Worm (Caenorhabditis elegans) whole organism, young adult: Measurements from ENCODE around the gene myo-6.

Experiments
- D2030.7 ChIP-seq: fragments of 200-800 bp; sonication (Bioruptor generic); IDR thresholded peaks from 2 replicates; pipeline ENCODE4 v1.3.6; 2022; ENCODE audit warnings: missing genetic modification reagents, missing genetic modification characterization, missing compliant biosample characterization
- F10E7.11 ChIP-seq: sonication (generic microtip); optimal IDR thresholded peaks from 2 replicates; lab custom pipeline; 2017; ENCODE audit warnings: mild to moderate bottlenecking, missing genetic modification characterization, moderate library complexity, missing compliant biosample characterization
- F23B12.7 ChIP-seq: sonication (generic microtip); optimal IDR thresholded peaks from 2 replicates; lab custom pipeline; 2017; ENCODE audit warnings: missing genetic modification characterization, mild to moderate bottlenecking, missing compliant biosample characterization, antibody characterized with exemption, moderate library complexity; ENCODE audit not compliant: insufficient read depth
- F33H1.4 ChIP-seq: fragments of 200-800 bp; sonication (Bioruptor generic); IDR thresholded peaks from 2 replicates; pipeline ENCODE4 v1.3.6; 2022; ENCODE audit warnings: missing genetic modification reagents, missing genetic modification characterization, missing compliant biosample characterization
- F39B2.1 ChIP-seq: fragments of 200-800 bp; sonication (Bioruptor generic); IDR thresholded peaks from 2 replicates; pipeline ENCODE4 v1.3.6; 2022; ENCODE audit warnings: missing genetic modification reagents, missing genetic modification characterization, missing compliant biosample characterization
- F52B5.7 ChIP-seq: sonication (generic microtip); optimal IDR thresholded peaks from 2 replicates; lab custom pipeline; 2016; ENCODE audit warnings: mild to moderate bottlenecking, missing genetic modification characterization, missing compliant biosample characterization
- F57C9.4 ChIP-seq: sonication (generic microtip); optimal IDR thresholded peaks from 2 replicates; lab custom pipeline; 2017; ENCODE audit warnings: mild to moderate bottlenecking, missing genetic modification characterization, missing compliant biosample characterization
- Y95B8A.8 ChIP-seq: fragments of 200-800 bp; sonication (Bioruptor generic); IDR thresholded peaks from 2 replicates; pipeline ENCODE4 v1.3.6; 2022; ENCODE audit warnings: missing genetic modification reagents, missing genetic modification characterization, missing compliant biosample characterization
- ZK185.1 ChIP-seq: sonication (generic microtip); optimal IDR thresholded peaks from 2 replicates; lab custom pipeline; 2016; ENCODE audit warnings: mild to moderate bottlenecking, missing genetic modification characterization, missing compliant biosample characterization; ENCODE audit not compliant: poor library complexity, severe bottlenecking
- athp-1 ChIP-seq: sonication (generic microtip); optimal IDR thresholded peaks from 2 replicates; lab custom pipeline; 2017; ENCODE audit warnings: mild to moderate bottlenecking, missing genetic modification characterization, missing compliant biosample characterization
- attf-3 ChIP-seq: fragments of 200-800 bp; sonication (Bioruptor generic); conservative IDR thresholded peaks from 2 replicates; pipeline ENCODE4 v1.3.6; 2022; ENCODE audit warnings: missing genetic modification reagents, missing genetic modification characterization, missing compliant biosample characterization
- attf-5 ChIP-seq: fragments of 200-800 bp; sonication (Bioruptor generic); optimal IDR thresholded peaks from 2 replicates; lab custom pipeline; 2018; ENCODE audit warnings: mild to moderate bottlenecking, missing genetic modification characterization, missing compliant biosample characterization
- bed-2 ChIP-seq: fragments of 200-800 bp; sonication (Bioruptor generic); IDR thresholded peaks from 2 replicates; pipeline ENCODE4 v1.3.6; 2022; ENCODE audit warnings: missing genetic modification reagents, missing genetic modification characterization, missing compliant biosample characterization
- ceh-100 ChIP-seq: fragments of 200-800 bp; sonication (Bioruptor generic); IDR thresholded peaks from 2 replicates; pipeline ENCODE4 v1.3.6; 2022; ENCODE audit warnings: missing genetic modification reagents, missing genetic modification characterization, missing compliant biosample characterization
- ceh-58 ChIP-seq: fragments of 200-800 bp; sonication (Bioruptor generic); IDR thresholded peaks from 2 replicates; pipeline ENCODE4 v1.3.6; 2022; ENCODE audit warnings: missing genetic modification characterization, missing compliant biosample characterization
- ceh-79 ChIP-seq: sonication (generic microtip); optimal IDR thresholded peaks from 2 replicates; lab custom pipeline; 2017; ENCODE audit warnings: mild to moderate bottlenecking, missing genetic modification characterization, missing compliant biosample characterization
- die-1 ChIP-seq: sonication (generic microtip); optimal IDR thresholded peaks from 2 replicates; lab custom pipeline; 2016; ENCODE audit warnings: missing genotype, mild to moderate bottlenecking, missing genetic modification characterization, missing compliant biosample characterization
- dox-1 ChIP-seq: fragments of 200-800 bp; sonication (Bioruptor generic); IDR thresholded peaks from 2 replicates; pipeline ENCODE4 v1.3.6; 2022; ENCODE audit warnings: missing genetic modification reagents, missing genetic modification characterization, missing compliant biosample characterization
- dpl-1 ChIP-seq: fragments of 150-350 bp; optimal IDR thresholded peaks from 2 replicates; lab custom pipeline; 2014; ENCODE audit warnings: missing biosample characterization, missing genetic modification reagents, missing genetic modification characterization
- egl-44 ChIP-seq: fragments of 200-800 bp; sonication (Bioruptor generic); IDR thresholded peaks from 2 replicates; pipeline ENCODE4 v1.3.6; 2022; ENCODE audit warnings: missing genetic modification reagents, missing genetic modification characterization, missing compliant biosample characterization
- fkh-3 ChIP-seq: sonication (generic microtip); optimal IDR thresholded peaks from 2 replicates; lab custom pipeline; 2016; ENCODE audit warnings: mild to moderate bottlenecking, missing genetic modification characterization, missing compliant biosample characterization
- him-1 ChIP-seq: sonication (generic microtip); optimal IDR thresholded peaks from 2 replicates; lab custom pipeline; 2016; ENCODE audit warnings: missing genotype, missing genetic modification reagents, missing genetic modification characterization, missing compliant biosample characterization
- hlh-12 ChIP-seq: sonication (generic microtip); optimal IDR thresholded peaks from 2 replicates; lab custom pipeline; 2016; ENCODE audit warnings: missing genetic modification characterization, missing compliant biosample characterization
- hlh-26 ChIP-seq: fragments of 200-800 bp; sonication (Bioruptor generic); conservative IDR thresholded peaks from 2 replicates; pipeline ENCODE4 v1.3.6; 2022; ENCODE audit warnings: missing genetic modification reagents, missing genetic modification characterization, missing compliant biosample characterization
- hmg-1.2 ChIP-seq: fragments of 200-800 bp; sonication (Bioruptor generic); IDR thresholded peaks from 2 replicates; pipeline ENCODE4 v1.3.6; 2022; ENCODE audit warnings: missing genetic modification reagents, missing genetic modification characterization, missing compliant biosample characterization
- let-607 ChIP-seq, 2 experiments: fragments of 200-800 bp in 1 of 2; sonication (Bioruptor generic) in 1 of 2; sonication (generic microtip) in 1 of 2; optimal IDR thresholded peaks; 2 replicates each; lab custom pipeline; 2016 to 2018; ENCODE audit warnings: mild to moderate bottlenecking in 2 of 2, missing compliant biosample characterization in 2 of 2, missing genetic modification characterization in 2 of 2, moderate library complexity in 2 of 2, missing genotype in 1 of 2
- lin-26 ChIP-seq: fragments of 200-800 bp; sonication (Bioruptor generic); IDR thresholded peaks from 2 replicates; pipeline ENCODE4 v1.3.6; 2022; ENCODE audit warnings: missing genetic modification reagents, missing genetic modification characterization, missing compliant biosample characterization
- lin-40 ChIP-seq: sonication (generic microtip); optimal IDR thresholded peaks from 2 replicates; lab custom pipeline; 2016; ENCODE audit warnings: missing genetic modification characterization, mild to moderate bottlenecking, missing compliant biosample characterization, missing genotype, missing genetic modification reagents
- lin-54 ChIP-seq: fragments of 200-800 bp; sonication (Bioruptor generic); optimal IDR thresholded peaks from 2 replicates; lab custom pipeline; 2018; ENCODE audit warnings: mild to moderate bottlenecking, missing genetic modification characterization, missing compliant biosample characterization
- lir-1 ChIP-seq: fragments of 200-800 bp; sonication (Bioruptor generic); conservative IDR thresholded peaks from 2 replicates; pipeline ENCODE4 v1.3.6; 2022; ENCODE audit warnings: missing genetic modification reagents, missing genetic modification characterization, missing compliant biosample characterization
- lsl-1 ChIP-seq: fragments of 200-800 bp; sonication (Bioruptor generic); optimal IDR thresholded peaks from 2 replicates; lab custom pipeline; 2018; ENCODE audit warnings: mild to moderate bottlenecking, missing genetic modification characterization, moderate library complexity, missing compliant biosample characterization
- madf-10 ChIP-seq: sonication (generic microtip); optimal IDR thresholded peaks from 2 replicates; lab custom pipeline; 2016; ENCODE audit warnings: mild to moderate bottlenecking, missing genetic modification characterization, missing compliant biosample characterization
- madf-6 ChIP-seq: fragments of 200-800 bp; sonication (Bioruptor generic); IDR thresholded peaks from 2 replicates; pipeline ENCODE4 v1.3.6; 2022; ENCODE audit warnings: missing genetic modification reagents, missing genetic modification characterization, missing compliant biosample characterization
- madf-8 ChIP-seq: fragments of 200-800 bp; sonication (Bioruptor generic); conservative IDR thresholded peaks from 2 replicates; pipeline ENCODE4 v1.3.6; 2022; ENCODE audit warnings: missing genetic modification reagents, missing genetic modification characterization, missing compliant biosample characterization
- mes-4 ChIP-seq: sonication (generic microtip); optimal IDR thresholded peaks from 2 replicates; lab custom pipeline; 2016; ENCODE audit warnings: missing genotype, missing genetic modification characterization, missing compliant biosample characterization
- nhr-179 ChIP-seq: sonication (generic microtip); optimal IDR thresholded peaks from 2 replicates; lab custom pipeline; 2016; ENCODE audit warnings: mild to moderate bottlenecking, missing genetic modification characterization, missing compliant biosample characterization
- nhr-80 ChIP-seq: sonication (generic microtip); optimal IDR thresholded peaks from 2 replicates; lab custom pipeline; 2016; ENCODE audit warnings: missing genetic modification characterization, missing compliant biosample characterization
- nhr-90 ChIP-seq: sonication (generic microtip); optimal IDR thresholded peaks from 2 replicates; lab custom pipeline; 2016; ENCODE audit warnings: missing genotype, mild to moderate bottlenecking, missing genetic modification characterization, missing compliant biosample characterization
- rcor-1 ChIP-seq: fragments of 200-800 bp; sonication (Bioruptor generic); IDR thresholded peaks from 2 replicates; pipeline ENCODE4 v1.3.6; 2022; ENCODE audit warnings: missing genetic modification reagents, missing genetic modification characterization, missing compliant biosample characterization
- rec-8 ChIP-seq, 2 experiments: sonication (generic microtip); optimal IDR thresholded peaks; 2 replicates each; lab custom pipeline; 2016; ENCODE audit warnings: mild to moderate bottlenecking in 2 of 2, missing genetic modification characterization in 2 of 2, missing genetic modification reagents in 2 of 2, missing genotype in 2 of 2, missing biosample characterization in 1 of 2, missing compliant biosample characterization in 1 of 2, moderate library complexity in 1 of 2
- repo-1 ChIP-seq: sonication (generic microtip); optimal IDR thresholded peaks from 2 replicates; lab custom pipeline; 2017; ENCODE audit warnings: mild to moderate bottlenecking, missing genetic modification characterization, missing compliant biosample characterization
- rpc-1 ChIP-seq, 2 experiments: fragments of 150-350 bp in 1 of 2; sonication (generic microtip) in 1 of 2; optimal IDR thresholded peaks; 2 replicates each; lab custom pipeline; 2014 to 2018; ENCODE audit warnings: missing biosample characterization in 1 of 2, missing genetic modification characterization in 1 of 2, missing genetic modification reagents in 1 of 2, missing genotype in 1 of 2
- snpc-3.4 ChIP-seq: sonication (generic microtip); optimal IDR thresholded peaks from 2 replicates; lab custom pipeline; 2017; ENCODE audit warnings: missing genetic modification characterization, mild to moderate bottlenecking, missing compliant biosample characterization, antibody characterized with exemption, moderate library complexity, missing genotype, missing genetic modification reagents
- snpc-4 ChIP-seq, 5 experiments: fragments of 150-350 bp in 1 of 5; sonication (generic microtip) in 4 of 5; optimal IDR thresholded peaks; 2 replicates each; lab custom pipeline; 2014 to 2018; ENCODE audit warnings: missing genetic modification characterization in 5 of 5, missing biosample characterization in 3 of 5, antibody characterized with exemption in 2 of 5, mild to moderate bottlenecking in 2 of 5, missing compliant biosample characterization in 2 of 5, missing genotype in 2 of 5, moderate library complexity in 2 of 5, missing genetic modification reagents in 1 of 5
- tbp1 ChIP-seq: fragments of 200-800 bp; sonication (Bioruptor generic); optimal IDR thresholded peaks from 2 replicates; lab custom pipeline; 2018; ENCODE audit warnings: mild to moderate bottlenecking, missing genetic modification characterization, missing compliant biosample characterization
- unc-130 ChIP-seq: sonication (generic microtip); optimal IDR thresholded peaks from 2 replicates; lab custom pipeline; 2016; ENCODE audit warnings: missing genetic modification reagents, missing genetic modification characterization, missing compliant biosample characterization
- ztf-22 ChIP-seq: fragments of 200-800 bp; sonication (Bioruptor generic); optimal IDR thresholded peaks from 2 replicates; lab custom pipeline; 2018; ENCODE audit warnings: mild to moderate bottlenecking, missing genetic modification characterization, moderate library complexity, missing compliant biosample characterization
- ztf-3 ChIP-seq: fragments of 200-800 bp; sonication (Bioruptor generic); optimal IDR thresholded peaks from 2 replicates; lab custom pipeline; 2018; ENCODE audit warnings: mild to moderate bottlenecking, missing genetic modification characterization, missing compliant biosample characterization

myo-6 gene

ce11 chrIII:13411202-13411601, 1.6 kb downstream of the myo-6 start:
- no peak for TF ChIP-seq ztf-22 (GFP tag; lab: Kevin White, UChicago)
- peak; percentile 22 for TF ChIP-seq lin-54
- no peak for TF ChIP-seq dpl-1 (GFP tag; lab: Kevin White, UChicago)
- peak; percentile 47 for TF ChIP-seq snpc-3.4 (tag; lab: Kevin White, UChicago)
- TF ChIP-seq D2030.7 (GFP tag; lab: Robert Waterston, UW), result peak; percentile 64
- peak; percentile 64 for TF ChIP-seq dox-1 (GFP tag; lab: Robert Waterston, UW)
- TF ChIP-seq bed-2 (GFP tag; lab: Robert Waterston, UW), result no peak
- no peak for TF ChIP-seq ztf-3 (GFP tag; lab: Kevin White, UChicago)
- TF ChIP-seq rec-8 (tag; optimal IDR thresholded peaks at IDR 0.05; lab: Kevin White, UChicago), result peak; percentile 31 to 43
- no peak for TF ChIP-seq rcor-1
- peak; percentile 10 for TF ChIP-seq F52B5.7 (tag; lab: Kevin White, UChicago)
- TF ChIP-seq snpc-4 (GFP tag; optimal IDR thresholded peaks at IDR 0.05; lab: Kevin White, UChicago), result peak; percentile 40
- no peak for TF ChIP-seq snpc-4 (tag; optimal IDR thresholded peaks at IDR 0.05; lab: Kevin White, UChicago)
- TF ChIP-seq mes-4 (tag; lab: Kevin White, UChicago), result peak; percentile 61
- peak; percentile 80 for TF ChIP-seq him-1 (tag; lab: Kevin White, UChicago)
- TF ChIP-seq ceh-79 (tag; lab: Kevin White, UChicago), result no peak
- TF ChIP-seq hlh-26 (GFP tag; lab: Robert Waterston, UW), result no peak
- peak; percentile 85 for TF ChIP-seq tbp1
- peak; percentile 72; the same call in 1 of the 2 replicates for TF ChIP-seq lin-26 (GFP tag; lab: Robert Waterston, UW)
- no peak for TF ChIP-seq attf-3
- peak; percentile 72 for TF ChIP-seq rpc-1 (optimal IDR thresholded peaks at IDR 0.05; lab: Kevin White, UChicago)
- TF ChIP-seq rpc-1 (tag; optimal IDR thresholded peaks at IDR 0.05; lab: Kevin White, UChicago), result peak; percentile 89
- TF ChIP-seq hlh-12, result no peak
- TF ChIP-seq F10E7.11 (tag; lab: Kevin White, UChicago), result no peak
- TF ChIP-seq attf-5 (GFP tag; lab: Kevin White, UChicago), result peak; percentile 40
- TF ChIP-seq madf-6 (GFP tag; lab: Robert Waterston, UW), result peak; percentile 52
- TF ChIP-seq Y95B8A.8 (GFP tag; lab: Robert Waterston, UW), result no peak
- peak; percentile 62 for TF ChIP-seq ZK185.1 (tag; lab: Kevin White, UChicago)
- peak; percentile 11 for TF ChIP-seq lsl-1 (GFP tag; lab: Kevin White, UChicago)
- peak; percentile 57 for TF ChIP-seq athp-1 (tag; lab: Kevin White, UChicago)
- TF ChIP-seq F39B2.1 (GFP tag; lab: Robert Waterston, UW), result no peak
- TF ChIP-seq hmg-1.2 (GFP tag; lab: Robert Waterston, UW), result peak; percentile 42; the same call in 1 of the 2 replicates
- no peak for TF ChIP-seq repo-1 (tag; lab: Kevin White, UChicago)
- TF ChIP-seq nhr-179 (tag; lab: Kevin White, UChicago), result no peak
- TF ChIP-seq F57C9.4, result no peak
- TF ChIP-seq ceh-100 (GFP tag; lab: Robert Waterston, UW), result no peak
- TF ChIP-seq nhr-80 (tag; lab: Kevin White, UChicago), result peak; percentile 17
- TF ChIP-seq let-607 (tag; optimal IDR thresholded peaks at IDR 0.05; lab: Kevin White, UChicago), result no peak
- no peak for TF ChIP-seq lir-1
- TF ChIP-seq F23B12.7 (tag; lab: Kevin White, UChicago), result peak; percentile 22
- TF ChIP-seq madf-10 (tag; lab: Kevin White, UChicago), result peak; percentile 9
- TF ChIP-seq F33H1.4, result no peak
- no peak for TF ChIP-seq lin-40
- peak; percentile 60 for TF ChIP-seq fkh-3 (tag; lab: Kevin White, UChicago)
- no peak for TF ChIP-seq ceh-58 (GFP tag; lab: Robert Waterston, UW)
- TF ChIP-seq egl-44 (GFP tag; lab: Robert Waterston, UW), result 0 out of 2 replicates have a peak, but pooled peaks have one; percentile 50
- TF ChIP-seq madf-8, result no peak
- peak; percentile 57 for TF ChIP-seq nhr-90 (tag; lab: Kevin White, UChicago)
- TF ChIP-seq unc-130 (GFP tag; lab: Kevin White, UChicago), result no peak
- TF ChIP-seq die-1 (tag; lab: Kevin White, UChicago), result peak; percentile 75
